Worm (Caenorhabditis elegans) whole organism, L2 larva: Measurements from ENCODE around the gene cyp-23A1.

Experiments used
- lin-13 ChIP-seq: fragments of 150-350 bp; optimal IDR thresholded peaks from 2 replicates; lab custom pipeline; 2014; ENCODE audit warnings: missing biosample characterization, missing genetic modification reagents, missing genetic modification characterization
- unc-62 ChIP-seq: fragments of 150-350 bp; optimal IDR thresholded peaks from 2 replicates; lab custom pipeline; 2014; ENCODE audit warnings: missing biosample characterization, missing genetic modification reagents, missing genetic modification characterization

DNA sequence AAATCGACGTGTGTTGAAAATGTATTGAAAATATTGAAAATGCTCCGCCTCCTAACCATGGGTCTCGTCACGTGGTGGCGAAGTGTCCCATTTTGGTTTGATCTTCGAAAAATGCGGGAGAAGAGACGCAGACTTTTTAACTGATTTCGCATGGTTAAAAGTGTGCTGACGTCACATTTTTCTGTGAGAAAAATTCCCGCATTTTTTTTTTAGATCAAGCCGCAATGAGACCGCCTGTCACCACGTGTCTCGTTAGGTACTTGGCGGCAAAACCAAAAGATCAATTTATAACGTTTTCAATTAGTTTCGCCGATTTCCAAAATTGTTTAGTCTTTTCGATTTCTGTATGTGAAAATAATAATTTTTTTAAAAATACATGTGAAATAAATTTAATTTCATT is 13.2 kb downstream of the cyp-23A1 start:
- TF ChIP-seq unc-62 (GFP tag; lab: Kevin White, UChicago) = no peak
- TF ChIP-seq lin-13 (GFP tag; lab: Kevin White, UChicago) = no peak
